Worm (Caenorhabditis elegans): ENCODE results near the gene arrd-18.

arrd-18 gene

ce11 chrV:3339009-3339408 is 27.1 kb upstream of the arrd-18 start, which contains the start of gene C17B7.4:
C17B7.4 (plus strand) TSS chrV:3339309.
- TF ChIP-seq ces-1 (GFP tag; optimal IDR thresholded peaks at IDR 0.05) = no peak
- TF ChIP-seq blmp-1 (tag; optimal IDR thresholded peaks at IDR 0.05) = no peak

- TF ChIP-seq mab-5 (tag; optimal IDR thresholded peaks at IDR 0.05) = no peak
- TF ChIP-seq ceh-39 (tag; optimal IDR thresholded peaks at IDR 0.05) = no peak
- no peak for TF ChIP-seq lsy-2 (tag; optimal IDR thresholded peaks at IDR 0.05)
Observed at ce11 chrV:3333334-3333733, 21.4 kb upstream of the arrd-18 start, which contains the start of gene C17B7.5. C17B7.5 (plus strand) TSS chrV:3333634.

- TF ChIP-seq nhr-2 (tag; optimal IDR thresholded peaks at IDR 0.05) (no peak), elt-1 (tag; optimal IDR thresholded peaks at IDR 0.05; ENCODE audit: borderline replicate concordance, insufficient read depth) (no peak), nhr-28 (tag; optimal IDR thresholded peaks at IDR 0.05) (no peak), bed-3 (GFP tag; optimal IDR thresholded peaks at IDR 0.05) (no peak), sem-2 (GFP tag; optimal IDR thresholded peaks at IDR 0.05) (no peak), tbx-8 (GFP tag; optimal IDR thresholded peaks at IDR 0.05) (no peak), ceh-39 (tag; optimal IDR thresholded peaks at IDR 0.05) (no peak), hlh-1 (tag; optimal IDR thresholded peaks at IDR 0.05) (no peak), ces-1 (GFP tag; optimal IDR thresholded peaks at IDR 0.05) (no peak), nhr-12 (tag; optimal IDR thresholded peaks at IDR 0.05) (no peak)
Observed at ce11 chrV:3332023-3332422, 20.1 kb upstream of the arrd-18 start, which contains the start of gene C17B7.9. C17B7.9 (minus strand) TSS chrV:3332123.

- TF ChIP-seq ceh-39 (tag; optimal IDR thresholded peaks at IDR 0.05) = no peak
- no peak for TF ChIP-seq drap-1 (GFP tag; optimal IDR thresholded peaks at IDR 0.05)
- no peak for TF ChIP-seq sptf-1 (tag; optimal IDR thresholded peaks at IDR 0.05)
- no peak for TF ChIP-seq lin-32 (GFP tag; optimal IDR thresholded peaks at IDR 0.05)
- no peak for TF ChIP-seq ceh-83 (GFP tag; optimal IDR thresholded peaks at IDR 0.05)
- TF ChIP-seq flh-1 (GFP tag; optimal IDR thresholded peaks at IDR 0.05) = no peak
- TF ChIP-seq nhr-2 (tag; optimal IDR thresholded peaks at IDR 0.05) = no peak
- TF ChIP-seq nhr-12 (tag; optimal IDR thresholded peaks at IDR 0.05) = no peak
- TF ChIP-seq zip-8 (tag; optimal IDR thresholded peaks at IDR 0.05) = no peak
- no peak for TF ChIP-seq snpc-4 (tag; optimal IDR thresholded peaks at IDR 0.05)
- TF ChIP-seq ceh-43 (GFP tag; optimal IDR thresholded peaks at IDR 0.05) = no peak
- TF ChIP-seq ces-1 (GFP tag; optimal IDR thresholded peaks at IDR 0.05) = no peak
Observed at ce11 chrV:3324178-3324577, 12.3 kb upstream of the arrd-18 start, which contains the start of gene C17B7.8. C17B7.8 (minus strand) TSS chrV:3324278.

ce11 chrV:3320432-3320831 is 8.5 kb upstream of the arrd-18 start, which contains the start of gene C17B7.14:
C17B7.14 (minus strand) TSS chrV:3320532.
- TF ChIP-seq blmp-1 (tag; optimal IDR thresholded peaks at IDR 0.05) = no peak
- no peak for TF ChIP-seq ces-1 (GFP tag; optimal IDR thresholded peaks at IDR 0.05)
- no peak for TF ChIP-seq unc-120 (tag; optimal IDR thresholded peaks at IDR 0.05; ENCODE audit: poor library complexity, severe bottlenecking)
- TF ChIP-seq sptf-1 (tag; optimal IDR thresholded peaks at IDR 0.05) = no peak
- no peak for TF ChIP-seq snpc-4 (tag; optimal IDR thresholded peaks at IDR 0.05)
- TF ChIP-seq ceh-83 (GFP tag; optimal IDR thresholded peaks at IDR 0.05) = no peak
- no peak for TF ChIP-seq elt-3 (tag; optimal IDR thresholded peaks at IDR 0.05)
- TF ChIP-seq mab-5 (tag; optimal IDR thresholded peaks at IDR 0.05) = no peak
- no peak for TF ChIP-seq flh-1 (GFP tag; optimal IDR thresholded peaks at IDR 0.05)
- no peak for TF ChIP-seq ham-2 (GFP tag; optimal IDR thresholded peaks at IDR 0.05)
- TF ChIP-seq zip-8 (tag; optimal IDR thresholded peaks at IDR 0.05) = no peak
- no peak for TF ChIP-seq pha-4 (tag; optimal IDR thresholded peaks at IDR 0.05)
- TF ChIP-seq hlh-1 (tag; optimal IDR thresholded peaks at IDR 0.05) = no peak
- TF ChIP-seq M03D4.4 (tag; optimal IDR thresholded peaks at IDR 0.05) = no peak
- no peak for TF ChIP-seq tbx-8 (GFP tag; optimal IDR thresholded peaks at IDR 0.05)
- TF ChIP-seq cnd-1 (tag; optimal IDR thresholded peaks at IDR 0.05) = no peak
- TF ChIP-seq mls-2 (tag; optimal IDR thresholded peaks at IDR 0.05) = no peak
- TF ChIP-seq nhr-12 (tag; optimal IDR thresholded peaks at IDR 0.05) = no peak

ce11 chrV:3320005-3320404 is 8.1 kb upstream of the arrd-18 start, which contains the start of gene F35F10.14:
F35F10.14 (minus strand) TSS chrV:3320105.
- no peak for TF ChIP-seq mls-2 (tag; optimal IDR thresholded peaks at IDR 0.05)
- no peak for TF ChIP-seq tbx-8 (GFP tag; optimal IDR thresholded peaks at IDR 0.05)
- TF ChIP-seq drap-1 (GFP tag; optimal IDR thresholded peaks at IDR 0.05) = no peak
- TF ChIP-seq ceh-39 (tag; optimal IDR thresholded peaks at IDR 0.05) = no peak
- no peak for TF ChIP-seq ham-2 (GFP tag; optimal IDR thresholded peaks at IDR 0.05)
- no peak for TF ChIP-seq blmp-1 (tag; optimal IDR thresholded peaks at IDR 0.05)
- no peak for TF ChIP-seq nhr-12 (tag; optimal IDR thresholded peaks at IDR 0.05)
- no peak for TF ChIP-seq flh-1 (GFP tag; optimal IDR thresholded peaks at IDR 0.05)
- TF ChIP-seq lin-32 (GFP tag; optimal IDR thresholded peaks at IDR 0.05) = no peak
- TF ChIP-seq pha-4 (tag; optimal IDR thresholded peaks at IDR 0.05) = no peak
- no peak for TF ChIP-seq unc-62 (GFP tag; optimal IDR thresholded peaks at IDR 0.05)
- no peak for TF ChIP-seq nhr-2 (tag; optimal IDR thresholded peaks at IDR 0.05)
